Worm (Caenorhabditis elegans) whole organism, young adult: ENCODE data around the gene F46C5.2.
A peak's percentile ranks its signal among the peaks of the same experiment; 100 is the strongest.

Experiments used
- F10E7.11 ChIP-seq: sonication (generic microtip); optimal IDR thresholded peaks from 2 replicates; lab custom pipeline; 2017; ENCODE audit warnings: mild to moderate bottlenecking, missing genetic modification characterization, moderate library complexity, missing compliant biosample characterization
- F22D6.2 ChIP-seq: sonication (generic microtip); optimal IDR thresholded peaks from 2 replicates; lab custom pipeline; 2016; ENCODE audit warnings: mild to moderate bottlenecking, missing genetic modification characterization, missing compliant biosample characterization
- F33H1.4 ChIP-seq: fragments of 200-800 bp; sonication (Bioruptor generic); IDR thresholded peaks from 2 replicates; pipeline ENCODE4 v1.3.6; 2022; ENCODE audit warnings: missing genetic modification reagents, missing genetic modification characterization, missing compliant biosample characterization
- F37B4.10 ChIP-seq: fragments of 200-800 bp; sonication (Bioruptor generic); IDR thresholded peaks from 2 replicates; pipeline ENCODE4 v1.3.6; 2022; ENCODE audit warnings: missing genetic modification characterization, missing compliant biosample characterization
- F57A8.1 ChIP-seq: fragments of 200-800 bp; sonication (Bioruptor generic); optimal IDR thresholded peaks from 2 replicates; lab custom pipeline; 2018; ENCODE audit warnings: mild to moderate bottlenecking, missing genetic modification characterization, moderate library complexity, missing compliant biosample characterization
- T26A5.8 ChIP-seq: sonication (generic microtip); optimal IDR thresholded peaks from 2 replicates; lab custom pipeline; 2016; ENCODE audit warnings: missing genetic modification characterization, missing compliant biosample characterization
- Y53G8AR.9 ChIP-seq: fragments of 200-800 bp; sonication (Bioruptor generic); conservative IDR thresholded peaks from 2 replicates; pipeline ENCODE4 v1.3.6; 2022; ENCODE audit warnings: missing genetic modification reagents, missing genetic modification characterization, missing compliant biosample characterization
- Y79H2A.3 ChIP-seq: fragments of 200-800 bp; sonication (Bioruptor generic); conservative IDR thresholded peaks from 2 replicates; pipeline ENCODE4 v1.3.6; 2022; ENCODE audit warnings: missing genetic modification reagents, missing genetic modification characterization, missing compliant biosample characterization
- akir-1 ChIP-seq: fragments of 200-800 bp; sonication (Bioruptor generic); optimal IDR thresholded peaks from 2 replicates; lab custom pipeline; 2018; ENCODE audit warnings: mild to moderate bottlenecking, missing genetic modification characterization, moderate library complexity, missing compliant biosample characterization
- ama-1 ChIP-seq, 3 experiments: fragments of 150-350 bp in 1 of 3; sonication (generic microtip) in 2 of 3; optimal IDR thresholded peaks; 2 replicates each; lab custom pipeline; 2014 to 2018; ENCODE audit warnings: missing biosample characterization in 2 of 3, missing genetic modification characterization in 2 of 3, missing genetic modification reagents in 2 of 3
- aptf-3 ChIP-seq: fragments of 200-800 bp; sonication (Bioruptor generic); IDR thresholded peaks from 2 replicates; pipeline ENCODE4 v1.3.6; 2022; ENCODE audit warnings: missing genetic modification characterization, missing compliant biosample characterization
- athp-1 ChIP-seq: sonication (generic microtip); optimal IDR thresholded peaks from 2 replicates; lab custom pipeline; 2017; ENCODE audit warnings: mild to moderate bottlenecking, missing genetic modification characterization, missing compliant biosample characterization
- ceh-40 ChIP-seq: fragments of 200-800 bp; sonication (Bioruptor generic); IDR thresholded peaks from 2 replicates; pipeline ENCODE4 v1.3.6; 2022; ENCODE audit warnings: missing genetic modification characterization, missing compliant biosample characterization
- ceh-58 ChIP-seq: fragments of 200-800 bp; sonication (Bioruptor generic); IDR thresholded peaks from 2 replicates; pipeline ENCODE4 v1.3.6; 2022; ENCODE audit warnings: missing genetic modification characterization, missing compliant biosample characterization
- efl-1 ChIP-seq: fragments of 150-350 bp; optimal IDR thresholded peaks from 2 replicates; lab custom pipeline; 2014; ENCODE audit warnings: missing biosample characterization, missing genetic modification reagents, missing genetic modification characterization
- hrde-1 ChIP-seq: sonication (generic microtip); optimal IDR thresholded peaks from 2 replicates; lab custom pipeline; 2016; ENCODE audit warnings: missing genetic modification characterization, mild to moderate bottlenecking, missing compliant biosample characterization, moderate library complexity, missing genotype, missing genetic modification reagents, borderline replicate concordance
- lsy-27 ChIP-seq: sonication (generic microtip); optimal IDR thresholded peaks from 2 replicates; lab custom pipeline; 2017; ENCODE audit warnings: missing genetic modification characterization, mild to moderate bottlenecking, missing compliant biosample characterization, antibody characterized with exemption, missing genotype, borderline replicate concordance; ENCODE audit not compliant: insufficient read depth
- madf-3 ChIP-seq: fragments of 200-800 bp; sonication (Bioruptor generic); IDR thresholded peaks from 2 replicates; pipeline ENCODE4 v1.3.6; 2022; ENCODE audit warnings: missing genetic modification reagents, missing genetic modification characterization, missing compliant biosample characterization
- mel-28 ChIP-seq: sonication (generic microtip); optimal IDR thresholded peaks from 2 replicates; lab custom pipeline; 2016; ENCODE audit warnings: borderline replicate concordance, mild to moderate bottlenecking, missing genetic modification characterization, missing compliant biosample characterization
- nhr-80 ChIP-seq: sonication (generic microtip); optimal IDR thresholded peaks from 2 replicates; lab custom pipeline; 2016; ENCODE audit warnings: missing genetic modification characterization, missing compliant biosample characterization
- nhr-90 ChIP-seq: sonication (generic microtip); optimal IDR thresholded peaks from 2 replicates; lab custom pipeline; 2016; ENCODE audit warnings: missing genotype, mild to moderate bottlenecking, missing genetic modification characterization, missing compliant biosample characterization
- rcor-1 ChIP-seq: fragments of 200-800 bp; sonication (Bioruptor generic); IDR thresholded peaks from 2 replicates; pipeline ENCODE4 v1.3.6; 2022; ENCODE audit warnings: missing genetic modification reagents, missing genetic modification characterization, missing compliant biosample characterization
- repo-1 ChIP-seq: sonication (generic microtip); optimal IDR thresholded peaks from 2 replicates; lab custom pipeline; 2017; ENCODE audit warnings: mild to moderate bottlenecking, missing genetic modification characterization, missing compliant biosample characterization
- snpc-1.1 ChIP-seq: sonication (generic microtip); optimal IDR thresholded peaks from 2 replicates; lab custom pipeline; 2017; ENCODE audit warnings: missing genetic modification characterization, mild to moderate bottlenecking, missing compliant biosample characterization, antibody characterized with exemption, moderate library complexity, missing genotype, missing genetic modification reagents; ENCODE audit not compliant: insufficient read depth
- xnd-1 ChIP-seq: sonication (generic microtip); optimal IDR thresholded peaks from 2 replicates; lab custom pipeline; 2016; ENCODE audit warnings: missing genotype, missing genetic modification reagents, missing genetic modification characterization, missing compliant biosample characterization
- ztf-18 ChIP-seq: sonication (generic microtip); optimal IDR thresholded peaks from 2 replicates; lab custom pipeline; 2016; ENCODE audit warnings: missing genotype, mild to moderate bottlenecking, missing genetic modification characterization, missing compliant biosample characterization
- ztf-22 ChIP-seq: fragments of 200-800 bp; sonication (Bioruptor generic); optimal IDR thresholded peaks from 2 replicates; lab custom pipeline; 2018; ENCODE audit warnings: mild to moderate bottlenecking, missing genetic modification characterization, moderate library complexity, missing compliant biosample characterization

F46C5.2 gene

DNA sequence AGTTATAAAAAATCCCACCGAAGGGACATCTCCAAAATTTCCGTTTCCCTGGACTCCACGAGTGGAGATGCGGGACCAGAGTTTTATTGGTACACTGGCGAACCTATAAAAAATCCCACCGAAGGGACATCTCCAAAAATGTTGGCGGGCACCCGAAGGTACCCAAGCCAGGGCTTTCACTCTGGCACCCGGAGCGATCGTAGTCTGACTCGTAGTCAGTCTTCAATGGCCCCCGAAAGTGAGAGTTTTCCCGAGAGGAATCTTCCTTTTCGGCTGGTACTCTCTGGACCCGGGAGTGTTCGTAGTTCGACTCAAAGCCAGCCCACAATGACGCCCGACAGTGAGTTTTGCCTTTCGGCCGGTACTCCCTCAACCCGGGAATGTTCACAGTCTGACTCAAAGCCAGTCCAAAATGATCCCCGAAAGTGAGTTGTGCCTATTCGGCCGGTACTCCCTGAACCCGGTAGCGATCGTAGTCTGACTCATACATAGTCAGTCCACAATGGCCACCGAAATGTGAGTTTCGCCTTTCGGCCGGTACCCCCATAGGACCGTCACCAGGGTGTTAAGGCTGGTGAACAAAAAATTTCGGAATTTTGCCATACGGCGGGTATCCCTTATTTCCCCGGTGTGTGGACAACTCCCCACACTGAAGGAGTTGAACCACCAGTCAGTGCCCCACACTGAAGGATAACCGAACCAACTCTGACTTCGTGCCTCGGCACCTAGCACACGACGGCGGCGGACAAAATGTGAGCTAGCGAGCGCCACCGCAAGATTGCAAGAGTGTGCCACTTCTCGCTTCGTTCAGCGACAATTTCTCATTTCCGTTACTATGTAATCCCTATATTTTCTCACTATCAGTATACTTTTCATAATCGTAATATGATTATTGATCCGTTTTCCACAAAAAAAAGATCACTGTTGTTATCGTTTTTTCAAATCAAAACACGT is 48.2 kb upstream of the F46C5.2 start (continued):
- TF ChIP-seq snpc-1.1 (tag; lab: Kevin White, UChicago) (peak; percentile 85), akir-1 (GFP tag; lab: Kevin White, UChicago) (no peak)

DNA sequence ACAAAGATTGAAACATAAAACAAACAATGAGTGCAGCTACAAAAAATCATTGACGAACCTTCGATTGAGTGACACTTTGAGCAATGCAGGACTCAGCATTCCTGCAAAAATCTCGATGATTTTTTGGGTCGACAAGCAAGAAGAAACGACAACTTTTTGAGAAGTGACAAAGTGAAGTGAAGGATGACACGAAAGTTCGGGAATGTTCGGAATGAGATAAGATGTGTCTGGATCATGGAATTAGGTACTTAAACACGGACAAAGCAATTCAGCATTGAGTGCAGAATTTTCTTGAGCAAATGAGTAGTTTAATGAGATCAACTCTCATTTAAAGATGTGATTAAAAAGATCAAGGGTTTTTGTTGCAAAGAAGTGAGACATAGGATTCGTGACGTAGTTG is 44.8 kb upstream of the F46C5.2 start, which contains the start of gene T07D4.2:
Gene T07D4.2 (minus strand): TSS at position 101 of the 400 bp plus-strand sequence.
- TF ChIP-seq hrde-1 (tag; lab: Kevin White, UChicago) (no peak), madf-3 (GFP tag; lab: Robert Waterston, UW) (no peak), ztf-22 (GFP tag; lab: Kevin White, UChicago) (no peak), T26A5.8 (tag; lab: Kevin White, UChicago) (no peak)

DNA sequence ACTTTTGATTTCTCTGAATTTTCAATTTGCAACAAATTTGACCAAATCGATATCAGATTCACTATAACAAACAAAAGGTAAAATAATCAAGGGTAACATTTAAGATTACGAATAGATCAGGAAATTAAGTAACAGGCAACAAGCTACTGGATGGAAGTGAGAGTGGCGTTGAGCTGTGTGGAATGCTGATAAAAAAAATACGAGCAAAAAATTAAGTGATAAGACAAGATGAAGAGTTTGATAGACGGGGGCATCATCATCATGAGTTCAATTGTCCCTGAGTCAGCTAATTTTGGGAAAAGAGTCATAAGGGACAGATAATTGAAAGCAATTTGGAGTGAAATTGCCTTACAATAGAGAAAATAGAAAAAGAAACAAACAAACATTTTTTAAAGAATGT is 37.8 kb upstream of the F46C5.2 start:
- TF ChIP-seq ztf-18 (tag; lab: Kevin White, UChicago) (no peak), madf-3 (GFP tag; lab: Robert Waterston, UW) (no peak), F37B4.10 (no peak), nhr-80 (peak; percentile 78), efl-1 (no peak), ama-1 (optimal IDR thresholded peaks at IDR 0.05; lab: Kevin White, UChicago) (no peak), ama-1 (GFP tag; optimal IDR thresholded peaks at IDR 0.05; lab: Kevin White, UChicago) (no peak), F22D6.2 (no peak)

DNA sequence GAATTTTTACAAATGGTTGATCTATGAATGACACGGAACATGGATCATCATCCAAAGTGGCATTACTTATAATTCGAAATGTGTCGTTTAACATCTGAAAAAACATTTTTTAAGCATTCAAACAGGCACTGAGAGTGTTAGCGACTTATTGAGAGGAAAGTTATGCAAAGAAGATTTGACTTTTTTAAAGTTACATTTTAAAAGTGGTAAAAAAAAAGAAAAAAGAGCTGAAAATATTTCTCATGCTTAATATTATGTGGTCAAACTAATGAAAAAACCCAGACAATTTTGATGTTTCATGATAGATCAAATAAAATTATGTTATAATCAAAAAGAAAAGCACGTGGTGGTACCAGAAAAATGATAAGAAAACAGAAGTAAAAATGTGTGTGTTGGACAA is 36.0 kb upstream of the F46C5.2 start, which contains the start of gene npr-20:
Gene npr-20 (minus strand): TSS at position 101 of the 400 bp plus-strand sequence.
- TF ChIP-seq nhr-90: no peak
- TF ChIP-seq F57A8.1 (GFP tag; lab: Kevin White, UChicago): no peak
- no peak for TF ChIP-seq F10E7.11 (tag; lab: Kevin White, UChicago)
- no peak for TF ChIP-seq xnd-1
- no peak for TF ChIP-seq mel-28 (tag; lab: Kevin White, UChicago)
- no peak for TF ChIP-seq aptf-3 (GFP tag; lab: Robert Waterston, UW)
- TF ChIP-seq ceh-40: no peak
- TF ChIP-seq ztf-18 (tag; lab: Kevin White, UChicago): no peak
- no peak for TF ChIP-seq F37B4.10
- no peak for TF ChIP-seq ceh-58
- no peak for TF ChIP-seq rcor-1 (GFP tag; lab: Robert Waterston, UW)
- no peak for TF ChIP-seq athp-1 (tag; lab: Kevin White, UChicago)
- no peak for TF ChIP-seq Y79H2A.3 (GFP tag; lab: Robert Waterston, UW)

DNA sequence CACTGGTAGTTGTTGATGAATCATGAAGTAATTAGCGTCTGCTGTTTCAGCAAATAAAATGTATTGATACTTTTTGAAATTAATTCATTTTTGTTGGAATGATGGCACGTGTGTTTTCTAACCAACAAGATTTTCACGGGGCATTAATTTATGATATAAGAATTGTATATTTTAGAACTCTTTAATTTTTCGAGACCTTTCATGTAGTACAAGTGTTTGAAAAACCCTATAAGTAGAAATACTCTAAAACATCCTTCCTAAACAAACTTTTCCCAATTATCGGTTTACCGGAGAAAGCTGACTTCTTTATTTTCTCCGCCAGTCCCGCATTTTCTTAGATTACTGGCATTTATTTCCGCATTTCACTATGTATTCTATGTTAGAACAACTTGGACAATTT is 30.5 kb upstream of the F46C5.2 start, which contains the start of gene snb-6:
Gene snb-6 (minus strand): TSS at position 101 of the 400 bp plus-strand sequence.
- TF ChIP-seq repo-1 (tag; lab: Kevin White, UChicago) (no peak), F33H1.4 (no peak), lsy-27 (no peak), aptf-3 (GFP tag; lab: Robert Waterston, UW) (no peak)

DNA sequence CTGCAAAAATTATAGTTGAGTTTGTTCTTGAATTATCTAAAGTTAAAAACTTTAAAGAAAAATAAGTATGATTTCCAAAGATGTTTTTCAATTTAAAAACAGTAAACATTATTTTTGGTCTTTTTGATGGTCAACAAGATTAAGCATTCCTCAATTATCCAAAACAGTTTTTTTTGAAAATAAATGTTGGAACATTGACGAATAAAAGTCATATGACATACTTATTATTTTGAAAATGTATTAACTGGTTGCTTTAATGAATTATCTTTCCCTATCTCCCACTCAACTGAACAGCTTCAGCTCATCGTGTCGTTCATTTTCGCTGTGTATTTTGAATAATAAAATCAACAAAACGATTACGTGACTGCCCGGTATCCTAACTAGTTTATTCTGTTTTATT is 28.0 kb upstream of the F46C5.2 start:
- TF ChIP-seq Y53G8AR.9 (GFP tag; lab: Robert Waterston, UW): no peak
